Worm (Caenorhabditis elegans): ENCODE measurements around the gene R05A10.3.

DNA sequence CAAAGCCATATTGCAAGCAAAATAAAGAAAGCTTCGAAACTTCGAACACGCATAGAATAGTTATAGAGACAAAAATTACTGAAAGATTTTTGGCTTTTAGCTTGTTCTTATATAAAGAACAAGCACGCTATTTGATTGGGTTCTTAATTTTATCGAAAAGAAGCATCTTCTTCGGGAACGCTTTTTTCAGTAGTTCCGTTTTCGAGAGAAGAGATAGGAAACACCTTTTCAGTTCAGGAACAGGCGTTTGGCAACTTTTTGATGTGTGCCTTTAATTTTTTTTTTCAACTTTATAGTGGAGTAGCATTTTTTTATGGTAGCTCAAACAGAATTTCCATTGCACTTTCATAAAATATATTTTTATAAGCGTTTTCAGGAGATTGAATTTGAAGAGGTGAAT lies 13.5 kb downstream of the R05A10.3 start, which contains the start of gene R05A10.7:
- TF ChIP-seq ama-1 (optimal IDR thresholded peaks at IDR 0.05) (no peak), flt-1 (GFP tag; IDR thresholded peaks at IDR 0.05) (no peak), tbx-37 (GFP tag; conservative IDR thresholded peaks at IDR 0.05) (no peak), B0310.2 (tag; optimal IDR thresholded peaks at IDR 0.05) (no peak), tbx-11 (GFP tag; IDR thresholded peaks at IDR 0.05) (no peak), tra-4 (tag; optimal IDR thresholded peaks at IDR 0.05) (no peak)

Measured in whole organism, early embryonic.